Fruit fly (Drosophila melanogaster) whole organism, embryonic: Measurements from ENCODE around the gene Pgm1.

Source experiments
- CG10274 ChIP-seq: fragments of 200-800 bp; sonication (Bioruptor generic); optimal IDR thresholded peaks from 3 replicates; lab custom pipeline; 2017; ENCODE audit warnings: missing biosample characterization, mild to moderate bottlenecking, missing genetic modification characterization
- CG11504 ChIP-seq: fragments of 200-800 bp; sonication (Bioruptor generic); optimal IDR thresholded peaks from 3 replicates; lab custom pipeline; 2019; ENCODE audit warnings: missing biosample characterization, mild to moderate bottlenecking, missing genetic modification characterization, moderate library complexity
- CG11695 ChIP-seq: fragments of 200-800 bp; sonication (Bioruptor generic); IDR thresholded peaks from 3 replicates; pipeline ENCODE4 v1.3.6; 2022; ENCODE audit warnings: missing biosample characterization, missing genetic modification characterization
- CG12219 ChIP-seq: fragments of 200-800 bp; sonication (Bioruptor generic); optimal IDR thresholded peaks from 3 replicates; lab custom pipeline; 2018; ENCODE audit warnings: missing biosample characterization, mild to moderate bottlenecking, missing genetic modification characterization
- CG12659 ChIP-seq: fragments of 200-800 bp; sonication (Bioruptor generic); optimal IDR thresholded peaks from 3 replicates; lab custom pipeline; 2017; ENCODE audit warnings: mild to moderate bottlenecking, missing biosample characterization, missing genetic modification reagents, missing genetic modification characterization
- CG14014 ChIP-seq: fragments of 200-800 bp; sonication (Bioruptor generic); IDR thresholded peaks from 2 replicates; pipeline ENCODE4 v1.3.6; 2022; ENCODE audit warnings: missing biosample characterization, missing genetic modification characterization
- CG15269 ChIP-seq: fragments of 200-800 bp; sonication (Bioruptor generic); optimal IDR thresholded peaks from 2 replicates; lab custom pipeline; 2018; ENCODE audit warnings: missing biosample characterization, mild to moderate bottlenecking, missing genetic modification characterization, moderate library complexity
- CG17385 ChIP-seq: fragments of 200-800 bp; sonication (Bioruptor generic); optimal IDR thresholded peaks from 3 replicates; lab custom pipeline; 2018; ENCODE audit warnings: missing biosample characterization, mild to moderate bottlenecking, missing genetic modification characterization
- CG1832 ChIP-seq: fragments of 200-800 bp; sonication (Bioruptor generic); optimal IDR thresholded peaks from 2 replicates; lab custom pipeline; 2017; ENCODE audit warnings: missing biosample characterization, mild to moderate bottlenecking, missing genetic modification characterization, inconsistent platforms
- CG2120 ChIP-seq: fragments of 200-800 bp; sonication (Bioruptor generic); optimal IDR thresholded peaks from 3 replicates; lab custom pipeline; 2016; ENCODE audit warnings: missing biosample characterization, missing genetic modification characterization
- CG2202 ChIP-seq: fragments of 200-800 bp; sonication (Bioruptor generic); optimal IDR thresholded peaks from 2 replicates; lab custom pipeline; 2018; ENCODE audit warnings: missing biosample characterization, mild to moderate bottlenecking, missing genetic modification characterization
- CG2678 ChIP-seq: fragments of 200-800 bp; sonication (Bioruptor generic); optimal IDR thresholded peaks from 3 replicates; lab custom pipeline; 2019; ENCODE audit warnings: missing biosample characterization, mild to moderate bottlenecking, missing genetic modification characterization, moderate library complexity
- CG30403 ChIP-seq: fragments of 200-800 bp; sonication (Bioruptor generic); optimal IDR thresholded peaks from 3 replicates; lab custom pipeline; 2016; ENCODE audit warnings: missing biosample characterization, missing genetic modification characterization
- CG32532 ChIP-seq: fragments of 200-800 bp; sonication (Bioruptor generic); IDR thresholded peaks from 2 replicates; pipeline ENCODE4 v1.3.6; 2022; ENCODE audit warnings: missing biosample characterization, missing genetic modification characterization
- CG34376 ChIP-seq: fragments of 200-800 bp; sonication (Bioruptor generic); optimal IDR thresholded peaks from 2 replicates; lab custom pipeline; 2018; ENCODE audit warnings: missing biosample characterization, mild to moderate bottlenecking, missing genetic modification characterization
- CG42726 ChIP-seq: fragments of 200-800 bp; sonication (Bioruptor generic); IDR thresholded peaks from 2 replicates; pipeline ENCODE4 v1.3.6; 2022; ENCODE audit warnings: missing biosample characterization, missing genetic modification characterization; ENCODE audit not compliant: partially characterized antibody
- CG5180 ChIP-seq: fragments of 200-800 bp; sonication (Bioruptor generic); optimal IDR thresholded peaks from 3 replicates; lab custom pipeline; 2017; ENCODE audit warnings: missing biosample characterization, missing genetic modification characterization, mild to moderate bottlenecking, moderate library complexity, missing genetic modification reagents
- CG6272 ChIP-seq: fragments of 200-800 bp; sonication (Bioruptor generic); IDR thresholded peaks from 2 replicates; pipeline ENCODE4 v1.3.6; 2022; ENCODE audit warnings: missing biosample characterization, missing genetic modification characterization
- CG7987 ChIP-seq: fragments of 200-800 bp; sonication (Bioruptor generic); optimal IDR thresholded peaks from 2 replicates; lab custom pipeline; 2018; ENCODE audit warnings: missing biosample characterization, mild to moderate bottlenecking, missing genetic modification characterization, moderate library complexity
- CG8281 ChIP-seq: fragments of 200-800 bp; sonication (Bioruptor generic); optimal IDR thresholded peaks from 2 replicates; lab custom pipeline; 2018; ENCODE audit warnings: missing biosample characterization, mild to moderate bottlenecking, missing genetic modification characterization, moderate library complexity
- CG9817 ChIP-seq: fragments of 200-800 bp; sonication (Bioruptor generic); optimal IDR thresholded peaks from 2 replicates; lab custom pipeline; 2018; ENCODE audit warnings: missing biosample characterization, mild to moderate bottlenecking, missing genetic modification characterization, moderate library complexity
- D19A ChIP-seq: fragments of 200-800 bp; optimal IDR thresholded peaks from 3 replicates; lab custom pipeline; 2019; ENCODE audit warnings: missing biosample characterization, mild to moderate bottlenecking, missing genetic modification characterization, moderate library complexity
- Dad ChIP-seq: fragments of 200-800 bp; sonication (Bioruptor generic); optimal IDR thresholded peaks from 3 replicates; lab custom pipeline; 2016; ENCODE audit warnings: missing biosample characterization, missing genetic modification characterization
- E2f2 ChIP-seq: fragments of 200-800 bp; sonication (Bioruptor generic); IDR thresholded peaks from 2 replicates; pipeline ENCODE4 v1.3.6; 2022; ENCODE audit warnings: missing biosample characterization, missing genetic modification characterization
- Hmr ChIP-seq: fragments of 200-800 bp; sonication (Bioruptor generic); optimal IDR thresholded peaks from 3 replicates; lab custom pipeline; 2017; ENCODE audit warnings: mild to moderate bottlenecking, missing biosample characterization, missing genetic modification reagents, missing genetic modification characterization
- Med ChIP-seq: fragments of 200-800 bp; sonication (Bioruptor generic); peaks from one replicate; lab custom pipeline; 2016; ENCODE audit warnings: missing biosample characterization, missing genetic modification characterization, mild to moderate bottlenecking, inconsistent platforms, moderate library complexity
- NC2α ChIP-seq: fragments of 200-800 bp; sonication (Bioruptor generic); optimal IDR thresholded peaks from 2 replicates; lab custom pipeline; 2016; ENCODE audit warnings: missing biosample characterization, missing genetic modification characterization
- NK7.1 ChIP-seq: fragments of 200-800 bp; sonication (Bioruptor generic); optimal IDR thresholded peaks from 3 replicates; lab custom pipeline; 2016; ENCODE audit warnings: missing biosample characterization, missing genetic modification characterization
- Oli ChIP-seq: fragments of 200-800 bp; sonication (Bioruptor generic); optimal IDR thresholded peaks from 2 replicates; lab custom pipeline; 2018; ENCODE audit warnings: missing biosample characterization, mild to moderate bottlenecking, missing genetic modification characterization, moderate library complexity
- Rfx ChIP-seq: fragments of 200-800 bp; sonication (Bioruptor generic); IDR thresholded peaks from 2 replicates; pipeline ENCODE4 v1.3.6; 2022; ENCODE audit warnings: missing biosample characterization, missing genetic modification characterization
- Scr ChIP-seq: fragments of 200-800 bp; sonication (Bioruptor generic); IDR thresholded peaks from 2 replicates; pipeline ENCODE4 v1.3.6; 2022; ENCODE audit warnings: missing biosample characterization, missing genetic modification characterization; ENCODE audit not compliant: partially characterized antibody
- Trl ChIP-seq, 3 experiments: fragments of >200 bp in 2 of 3; fragments of 200-800 bp in 1 of 3; sonication (Bioruptor generic) in 1 of 3; optimal IDR thresholded peaks; 2 replicates in 1 of 3; 3 replicates in 2 of 3; lab custom pipeline; 2016 to 2017; ENCODE audit warnings: missing biosample characterization in 1 of 3, missing genetic modification characterization in 1 of 3
- ase ChIP-seq: fragments of 200-800 bp; sonication (Bioruptor generic); IDR thresholded peaks from 3 replicates; pipeline ENCODE4 v1.3.6; 2022; ENCODE audit warnings: missing biosample characterization, missing genetic modification characterization
- exex ChIP-seq: fragments of 200-800 bp; sonication (Bioruptor generic); optimal IDR thresholded peaks from 4 replicates; lab custom pipeline; 2018; ENCODE audit warnings: missing biosample characterization, mild to moderate bottlenecking, missing genetic modification characterization, moderate library complexity
- fd3F ChIP-seq: fragments of 200-800 bp; sonication (Bioruptor generic); optimal IDR thresholded peaks from 2 replicates; lab custom pipeline; 2018; ENCODE audit warnings: missing biosample characterization, mild to moderate bottlenecking, missing genetic modification characterization, moderate library complexity
- grau ChIP-seq: fragments of 200-800 bp; optimal IDR thresholded peaks from 3 replicates; lab custom pipeline; 2019; ENCODE audit warnings: missing biosample characterization, mild to moderate bottlenecking, missing genetic modification characterization, moderate library complexity
- hbn ChIP-seq: fragments of 200-800 bp; sonication (Bioruptor generic); IDR thresholded peaks from 2 replicates; pipeline ENCODE4 v1.3.6; 2022; ENCODE audit warnings: missing biosample characterization, missing genetic modification characterization; ENCODE audit not compliant: partially characterized antibody
- lab ChIP-seq: fragments of 200-800 bp; sonication (Bioruptor generic); optimal IDR thresholded peaks from 3 replicates; lab custom pipeline; 2017; ENCODE audit warnings: missing biosample characterization, missing genetic modification characterization, mild to moderate bottlenecking, moderate library complexity, missing genetic modification reagents
- prd ChIP-seq, 3 experiments: fragments of >200 bp in 2 of 3; fragments of 200-800 bp in 1 of 3; sonication (Bioruptor generic) in 1 of 3; optimal IDR thresholded peaks in 2 of 3; IDR thresholded peaks in 1 of 3; 2 replicates in 2 of 3; 3 replicates in 1 of 3; pipeline versions ENCODE4 v1.3.6 to Lab custom; 2017 to 2022; ENCODE audit warnings: missing biosample characterization in 1 of 3, missing genetic modification characterization in 1 of 3
- schlank ChIP-seq: fragments of 200-800 bp; sonication (Bioruptor generic); optimal IDR thresholded peaks from 2 replicates; lab custom pipeline; 2018; ENCODE audit warnings: missing biosample characterization, mild to moderate bottlenecking, missing genetic modification characterization
- sens-2 ChIP-seq: fragments of 200-800 bp; sonication (Bioruptor generic); IDR thresholded peaks from 2 replicates; pipeline ENCODE4 v1.3.6; 2022; ENCODE audit warnings: missing biosample characterization, missing genetic modification characterization
- sqz ChIP-seq: fragments of 200-800 bp; sonication (Bioruptor generic); optimal IDR thresholded peaks from 3 replicates; lab custom pipeline; 2018; ENCODE audit warnings: missing biosample characterization, mild to moderate bottlenecking, missing genetic modification characterization
- sug ChIP-seq: fragments of 200-800 bp; optimal IDR thresholded peaks from 2 replicates; lab custom pipeline; 2019; ENCODE audit warnings: missing biosample characterization, mild to moderate bottlenecking, missing genetic modification characterization, moderate library complexity
- tna ChIP-seq: fragments of 200-800 bp; sonication (Bioruptor generic); IDR thresholded peaks from 2 replicates; pipeline ENCODE4 v1.3.6; 2022; ENCODE audit warnings: missing biosample characterization, missing genetic modification characterization; ENCODE audit not compliant: partially characterized antibody
- vvl ChIP-seq: fragments of 200-800 bp; sonication (Bioruptor generic); IDR thresholded peaks from 2 replicates; pipeline ENCODE4 v1.3.6; 2022; ENCODE audit warnings: missing biosample characterization, missing genetic modification characterization
- wor ChIP-seq: fragments of 200-800 bp; sonication (Bioruptor generic); IDR thresholded peaks from 2 replicates; pipeline ENCODE4 v1.3.6; 2022; ENCODE audit warnings: missing biosample characterization, missing genetic modification characterization
- zfh2 ChIP-seq: fragments of 200-800 bp; sonication (Bioruptor generic); optimal IDR thresholded peaks from 2 replicates; lab custom pipeline; 2016; ENCODE audit warnings: missing biosample characterization, missing genetic modification characterization

Gene Pgm1

DNA sequence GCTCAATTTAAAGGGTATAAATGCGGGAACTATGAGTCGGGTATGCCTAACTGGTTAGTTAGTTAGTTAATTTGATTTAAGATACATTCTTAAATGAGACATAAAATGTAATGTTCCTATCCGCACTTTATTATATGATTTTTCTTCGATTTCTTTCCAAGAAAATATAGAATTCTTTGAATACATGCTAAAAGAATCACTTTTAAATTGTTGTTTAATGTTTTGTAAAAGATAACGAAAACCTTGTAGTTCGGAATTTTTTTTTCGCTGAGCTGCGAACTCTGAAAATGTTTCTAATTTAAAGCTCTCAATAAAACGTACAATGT is 31.7 kb upstream of the Pgm1 start (continued):
- peak; percentile 35 for TF ChIP-seq CG30403
- TF ChIP-seq fd3F (GFP tag; lab: Kevin White, UChicago): peak; percentile 33
- TF ChIP-seq CG12659 (GFP tag; lab: Kevin White, UChicago): peak; percentile 12
- peak; percentile 4 for TF ChIP-seq CG17385 (GFP tag; lab: Kevin White, UChicago)
- TF ChIP-seq CG15269 (tag; lab: Kevin White, UChicago): peak; percentile 18
- TF ChIP-seq hbn (GFP tag; lab: Robert Waterston, UW): no peak
- TF ChIP-seq NC2α (GFP tag; lab: Kevin White, UChicago): no peak
- no peak for TF ChIP-seq CG42726 (GFP tag; lab: Robert Waterston, UW)
- peak; percentile 58 for TF ChIP-seq CG2678 (tag; lab: Kevin White, UChicago)
- TF ChIP-seq schlank (tag; lab: Kevin White, UChicago): peak; percentile 21
- TF ChIP-seq CG2120 (GFP tag; lab: Kevin White, UChicago): peak; percentile 78
- TF ChIP-seq Scr (GFP tag; lab: Robert Waterston, UW): no peak
- no peak for TF ChIP-seq CG32532 (GFP tag; lab: Robert Waterston, UW)
- peak; percentile 14 for TF ChIP-seq CG9817 (tag; lab: Kevin White, UChicago)
- peak; percentile 64 for TF ChIP-seq Hmr (GFP tag; lab: Kevin White, UChicago)
- TF ChIP-seq Oli (tag; lab: Kevin White, UChicago): peak; percentile 30
- TF ChIP-seq grau (tag; lab: Kevin White, UChicago): peak; percentile 55
- TF ChIP-seq CG5180 (GFP tag; lab: Kevin White, UChicago): no peak
- TF ChIP-seq CG11695: 0 out of 3 replicates have a peak, but pooled peaks have one; percentile 33
- peak; percentile 16 for TF ChIP-seq CG11504 (tag; lab: Kevin White, UChicago)
- peak; percentile 48 for TF ChIP-seq zfh2 (GFP tag; lab: Kevin White, UChicago)
- TF ChIP-seq CG10274 (GFP tag; lab: Kevin White, UChicago): peak; percentile 11
- peak; percentile 38 for TF ChIP-seq D19A (tag; lab: Kevin White, UChicago)
- TF ChIP-seq Dad (GFP tag; lab: Kevin White, UChicago): no peak
- TF ChIP-seq tna (GFP tag; lab: Robert Waterston, UW): no peak
- TF ChIP-seq lab (GFP tag; lab: Kevin White, UChicago): peak; percentile 60
- TF ChIP-seq ase (GFP tag; lab: Robert Waterston, UW): no peak

DNA sequence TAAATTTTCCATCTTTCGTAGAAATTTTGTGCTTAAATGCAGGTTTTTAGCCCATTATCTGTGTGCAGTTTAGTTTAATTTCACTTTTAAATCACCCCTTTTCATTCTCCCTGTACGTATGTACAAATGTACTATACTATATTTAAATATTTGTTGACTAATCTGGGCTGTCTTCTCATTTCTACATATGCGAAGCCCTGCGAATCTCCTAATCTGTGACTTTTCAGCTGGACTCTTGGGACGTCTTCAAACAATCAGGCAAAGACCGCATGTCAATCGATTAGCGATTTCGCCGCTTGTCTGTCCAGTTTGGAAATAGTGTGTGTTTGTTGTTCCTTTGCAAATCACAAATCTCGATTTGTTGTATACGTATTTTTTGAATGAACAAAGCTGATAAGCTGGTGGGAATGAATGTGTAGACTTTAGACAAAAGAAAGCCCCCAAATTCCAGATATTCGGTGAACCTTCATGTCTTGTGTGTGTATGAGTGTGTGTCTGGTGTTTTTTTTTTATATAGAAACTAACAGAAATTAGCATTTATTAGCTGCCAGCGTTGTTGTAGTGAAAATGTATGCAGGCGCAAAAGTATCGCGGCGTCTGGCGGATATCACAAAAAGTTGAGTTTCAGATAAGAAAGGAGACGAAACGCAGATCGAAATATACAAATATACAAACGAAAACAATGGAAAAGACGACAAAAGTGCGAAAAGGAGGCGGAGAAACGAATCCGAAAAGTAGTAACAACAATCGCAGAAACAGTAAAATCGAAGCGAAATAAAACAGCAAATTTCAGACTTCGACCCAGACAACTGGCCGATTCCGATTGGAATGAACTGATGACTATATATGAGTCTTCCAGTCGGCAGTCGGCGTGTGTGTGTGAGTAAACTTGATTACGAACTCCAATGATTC is 31.1 kb upstream of the Pgm1 start:
- no peak for TF ChIP-seq sug (tag; lab: Kevin White, UChicago)
- TF ChIP-seq exex: peak; percentile 25
- TF ChIP-seq CG1832 (GFP tag; lab: Kevin White, UChicago): no peak
- no peak for TF ChIP-seq CG8281 (tag; lab: Kevin White, UChicago)
- TF ChIP-seq sqz (GFP tag; lab: Kevin White, UChicago): peak; percentile 1
- TF ChIP-seq CG6272 (GFP tag; lab: Robert Waterston, UW): no peak
- TF ChIP-seq CG12219 (GFP tag; lab: Kevin White, UChicago): no peak
- TF ChIP-seq NK7.1 (GFP tag; lab: Kevin White, UChicago): no peak
- peak; percentile 33 for TF ChIP-seq Med
- TF ChIP-seq CG34376 (GFP tag; lab: Kevin White, UChicago): peak; percentile 14
- TF ChIP-seq Trl (optimal IDR thresholded peaks at IDR 0.05; lab: Kevin White, UChicago): no peak
- no peak for TF ChIP-seq Trl (GFP tag; optimal IDR thresholded peaks at IDR 0.05; lab: Kevin White, UChicago)
- 0 out of 2 replicates have a peak, but pooled peaks have one; percentile 6 for TF ChIP-seq Rfx
- peak; percentile 87 for TF ChIP-seq CG7987
- TF ChIP-seq sens-2 (GFP tag; lab: Robert Waterston, UW): no peak
- TF ChIP-seq E2f2 (GFP tag; lab: Robert Waterston, UW): no peak
- no peak for TF ChIP-seq wor (GFP tag; lab: Robert Waterston, UW)
- no peak for TF ChIP-seq CG14014 (GFP tag; lab: Robert Waterston, UW)
- TF ChIP-seq prd (optimal IDR thresholded peaks at IDR 0.05; lab: Kevin White, UChicago): no peak
- TF ChIP-seq prd (GFP tag; IDR thresholded peaks at IDR 0.05; lab: Robert Waterston, UW): no peak
- TF ChIP-seq CG2202 (tag; lab: Kevin White, UChicago): no peak
- 0 out of 2 replicates have a peak, but pooled peaks have one; percentile 17 for TF ChIP-seq vvl (GFP tag; lab: Robert Waterston, UW)
